Fruit fly (Drosophila melanogaster) whole organism: ENCODE results near the gene Ir7b.

Experiments
- CG8478 ChIP-seq: fragments of >200 bp; optimal IDR thresholded peaks from 2 replicates; lab custom pipeline; 2018; ENCODE audit warnings: inconsistent platforms
- Dll ChIP-seq: fragments of >200 bp; optimal IDR thresholded peaks from 2 replicates; lab custom pipeline; 2017
- EcR ChIP-seq, 2 experiments: fragments of >200 bp; optimal IDR thresholded peaks; 2 replicates each; lab custom pipeline; 2017; ENCODE audit warnings: missing biosample characterization in 2 of 2, missing genetic modification characterization in 2 of 2, missing genetic modification reagents in 2 of 2
- pan ChIP-seq: fragments of >200 bp; optimal IDR thresholded peaks from 2 replicates; lab custom pipeline; 2017
- psq ChIP-seq: fragments of >200 bp; optimal IDR thresholded peaks from 2 replicates; lab custom pipeline; 2017
- usp ChIP-seq: fragments of >200 bp; optimal IDR thresholded peaks from 2 replicates; lab custom pipeline; 2017; ENCODE audit warnings: missing biosample characterization, missing genetic modification characterization, mixed read lengths

Ir7b gene

DNA sequence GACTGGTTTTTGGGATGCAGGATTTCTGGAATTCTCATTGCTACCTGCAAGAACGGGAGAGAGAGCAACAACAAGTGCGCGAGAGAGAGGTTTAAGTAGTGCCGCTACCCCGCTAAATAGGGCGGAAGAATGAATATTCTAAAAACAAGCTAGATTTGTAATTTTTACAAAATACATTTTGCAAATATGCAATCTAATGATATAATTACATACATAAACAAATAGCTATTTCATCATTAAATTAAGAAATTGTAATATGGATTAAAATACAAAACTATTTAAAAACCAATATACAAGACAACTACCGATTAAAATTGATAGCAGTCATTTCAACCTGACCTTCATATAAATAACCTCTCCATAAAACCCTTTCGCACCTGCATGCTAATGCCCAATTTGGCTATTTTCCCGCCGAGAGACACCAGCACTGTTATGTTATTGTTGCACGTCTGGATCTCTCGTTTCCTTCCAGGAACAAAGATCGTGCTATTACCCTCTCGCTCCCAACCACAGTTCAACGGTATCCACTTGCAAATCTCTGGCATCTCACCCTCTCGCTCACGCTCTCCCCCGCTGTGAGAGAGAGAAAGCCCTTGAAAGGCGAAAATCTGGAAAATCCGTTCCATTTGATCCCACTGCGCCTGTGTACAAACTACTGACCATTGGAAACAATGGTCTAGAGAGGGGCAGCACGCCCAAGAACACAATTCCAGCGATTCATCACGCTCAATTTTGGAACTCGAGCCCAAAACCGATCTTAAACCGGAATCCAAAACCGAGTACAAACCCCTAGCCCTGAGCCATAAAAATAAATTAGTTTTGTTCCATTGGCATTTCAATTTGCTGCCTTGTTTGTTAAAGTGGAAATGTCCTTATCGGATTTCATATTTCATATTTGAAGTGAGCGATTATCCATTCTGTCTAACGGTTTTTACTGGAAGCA, 25.1 kb upstream of the Ir7b start, which contains the start of gene Nek2:
Gene Nek2, minus strand, starts transcription at position 51 of the 943 bp plus-strand sequence.
- no peak for TF ChIP-seq psq
- no peak for TF ChIP-seq pan (lab: Kevin White, UChicago)
- TF ChIP-seq usp (GFP tag; lab: Kevin White, UChicago) = no peak
- no peak for TF ChIP-seq Dll (lab: Kevin White, UChicago)
- TF ChIP-seq CG8478 (lab: Kevin White, UChicago) = no peak
- no peak for TF ChIP-seq EcR (GFP tag; optimal IDR thresholded peaks at IDR 0.05; lab: Kevin White, UChicago)

DNA sequence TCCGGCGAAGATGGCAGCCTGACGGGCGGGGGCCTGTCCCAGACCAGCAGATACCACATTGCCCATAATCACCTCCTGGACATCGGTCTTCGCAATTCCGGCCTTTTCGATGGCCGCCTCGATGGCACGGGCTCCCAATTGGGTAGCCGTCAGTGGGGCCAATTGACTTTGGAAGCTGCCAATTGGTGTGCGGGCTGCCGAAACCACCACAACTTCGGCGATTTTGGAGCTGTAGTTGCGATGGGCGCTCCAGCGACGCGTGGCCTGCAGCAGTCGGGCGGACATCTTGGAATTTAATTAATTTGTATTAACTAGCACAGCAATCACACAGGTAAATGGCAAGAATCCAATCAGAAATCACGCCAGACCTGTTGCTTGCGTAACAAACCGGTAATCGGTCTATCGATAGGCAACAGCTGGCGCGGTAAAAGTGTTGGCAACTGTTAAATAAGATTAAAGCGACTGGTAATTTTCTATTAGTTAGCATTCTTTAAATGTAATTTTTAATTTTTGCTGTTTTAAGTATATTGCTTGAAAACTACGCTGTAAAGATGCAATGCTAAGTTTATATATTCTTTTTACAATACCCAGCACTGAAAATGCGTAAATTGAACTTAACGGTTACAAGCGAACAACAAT, 21.7 kb upstream of the Ir7b start, which contains the start of gene Acat1:
Gene Acat1, minus strand, starts transcription at position 400 of the 639 bp plus-strand sequence.
- TF ChIP-seq CG8478 (lab: Kevin White, UChicago) (no peak), pan (lab: Kevin White, UChicago) (no peak), Dll (lab: Kevin White, UChicago) (no peak), EcR (GFP tag; optimal IDR thresholded peaks at IDR 0.05; lab: Kevin White, UChicago) (no peak), usp (GFP tag; lab: Kevin White, UChicago) (no peak), psq (no peak)

DNA sequence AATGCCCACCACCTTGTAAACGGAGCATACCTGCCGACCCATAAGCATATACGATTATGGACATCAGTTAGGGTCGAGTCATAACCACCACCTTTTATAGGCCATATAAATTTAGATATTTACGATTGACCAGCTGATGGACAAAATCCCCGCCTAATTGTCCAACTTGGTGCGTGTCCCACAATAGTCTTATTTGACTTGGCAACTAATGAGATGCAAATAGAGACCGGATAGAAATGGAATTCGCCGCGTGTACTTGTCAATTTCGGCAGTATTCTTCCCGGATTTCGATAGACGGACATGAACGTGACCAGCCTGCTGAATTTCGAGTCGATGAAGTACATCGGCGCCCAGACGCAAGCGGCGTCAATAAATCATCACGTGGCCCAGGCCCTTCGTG, 17.6 kb upstream of the Ir7b start, which contains the start of gene Ir7g:
Gene Ir7g, plus strand, starts transcription at position 301 of the 400 bp plus-strand sequence.
- TF ChIP-seq Dll (lab: Kevin White, UChicago) (no peak), EcR (GFP tag; optimal IDR thresholded peaks at IDR 0.05; lab: Kevin White, UChicago) (no peak), CG8478 (lab: Kevin White, UChicago) (no peak), usp (GFP tag; lab: Kevin White, UChicago) (no peak)

DNA sequence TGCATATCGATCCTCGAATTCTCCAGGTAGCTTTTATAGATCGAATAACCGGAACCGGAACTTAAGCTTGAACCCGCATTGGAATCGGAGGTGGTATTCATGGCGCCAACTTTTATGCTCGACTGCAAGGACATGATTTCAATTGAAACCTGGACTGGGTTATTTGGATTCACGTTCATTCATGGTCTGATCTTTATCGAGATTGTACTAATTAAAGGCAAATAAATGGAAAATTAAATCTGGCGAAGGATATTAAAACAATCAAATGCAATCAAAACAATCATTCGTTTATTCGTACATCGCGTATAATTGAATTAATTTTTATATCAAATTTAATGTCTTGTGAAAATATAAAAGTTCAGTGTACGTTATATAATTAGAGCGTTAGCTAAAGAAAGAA, 17.2 kb upstream of the Ir7b start, which contains the start of gene Ir7f:
Gene Ir7f, minus strand, starts transcription at position 101 of the 400 bp plus-strand sequence.
- TF ChIP-seq pan (lab: Kevin White, UChicago) (no peak), usp (GFP tag; lab: Kevin White, UChicago) (no peak), CG8478 (lab: Kevin White, UChicago) (no peak), EcR (GFP tag; optimal IDR thresholded peaks at IDR 0.05; lab: Kevin White, UChicago) (no peak), Dll (lab: Kevin White, UChicago) (no peak), psq (no peak)

DNA sequence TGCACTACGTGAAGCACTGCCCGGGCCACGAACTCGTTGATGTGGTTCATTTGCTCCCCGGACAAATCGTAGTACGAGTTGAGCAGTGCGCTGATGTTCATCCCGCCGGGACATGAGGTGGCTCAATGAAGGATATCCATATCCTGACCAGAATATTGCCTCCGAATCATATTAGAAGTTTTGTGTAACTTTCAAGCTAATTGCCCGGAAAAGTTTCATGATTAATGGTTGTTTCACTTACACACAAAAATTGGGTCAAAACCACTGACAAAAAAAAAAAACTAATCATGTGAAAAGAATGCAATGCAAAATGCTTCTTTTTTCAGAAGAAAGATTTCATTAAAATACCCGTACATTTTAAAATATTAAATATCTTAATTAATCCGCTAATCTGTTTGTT, 14.8 kb upstream of the Ir7b start, which contains the start of gene Ir7e:
Gene Ir7e, minus strand, starts transcription at position 101 of the 400 bp plus-strand sequence.
- TF ChIP-seq CG8478 (lab: Kevin White, UChicago) (no peak), usp (GFP tag; lab: Kevin White, UChicago) (no peak), Dll (lab: Kevin White, UChicago) (no peak), psq (no peak), EcR (GFP tag; optimal IDR thresholded peaks at IDR 0.05; lab: Kevin White, UChicago) (no peak), pan (lab: Kevin White, UChicago) (no peak)

DNA sequence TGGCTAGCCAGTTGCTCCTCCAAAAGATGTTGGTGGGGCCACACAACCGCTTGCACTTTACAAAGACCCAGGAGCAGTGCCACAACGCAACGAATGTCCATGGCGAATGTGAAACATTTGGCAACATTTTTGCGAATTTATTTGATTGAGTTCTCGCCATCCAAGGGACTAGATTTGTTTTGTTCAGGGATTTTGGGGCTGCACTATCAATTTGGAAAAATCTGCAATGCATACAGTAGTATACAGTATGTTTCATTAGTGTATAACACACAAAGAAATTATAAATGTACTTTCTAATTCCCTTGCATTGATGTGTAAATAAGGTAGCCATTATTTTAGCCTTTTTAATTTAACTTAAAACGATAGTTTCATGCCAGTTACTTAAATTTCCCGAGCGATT, 12.0 kb upstream of the Ir7b start, which contains the start of gene Ir7d:
Gene Ir7d, minus strand, starts transcription at position 101 of the 400 bp plus-strand sequence.
- TF ChIP-seq CG8478 (lab: Kevin White, UChicago) (no peak), usp (GFP tag; lab: Kevin White, UChicago) (no peak), EcR (GFP tag; optimal IDR thresholded peaks at IDR 0.05; lab: Kevin White, UChicago) (no peak), pan (lab: Kevin White, UChicago) (no peak), psq (no peak), Dll (lab: Kevin White, UChicago) (no peak)

DNA sequence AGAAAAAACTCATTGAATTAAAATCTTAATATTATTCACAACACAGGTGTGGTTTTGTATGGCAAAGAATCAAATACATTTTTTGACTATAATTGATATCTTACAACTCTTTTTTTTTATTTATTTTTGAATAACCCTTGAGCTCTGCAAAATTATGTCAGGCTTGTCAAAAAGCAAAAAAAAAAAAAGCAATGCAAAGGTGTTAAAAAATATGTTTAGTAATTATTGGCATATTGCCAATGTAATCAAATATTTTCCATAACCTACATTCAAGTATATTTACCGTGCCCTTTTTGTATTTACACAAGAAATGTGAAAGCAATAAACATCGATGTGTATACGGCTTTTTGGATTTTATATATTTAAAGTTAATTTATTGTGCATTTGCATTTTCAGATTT, 7.3 kb upstream of the Ir7b start, which contains the start of gene Ir7c:
Gene Ir7c, plus strand, starts transcription at position 301 of the 400 bp plus-strand sequence.
- no peak for TF ChIP-seq usp (GFP tag; lab: Kevin White, UChicago)
- no peak for TF ChIP-seq EcR (GFP tag; optimal IDR thresholded peaks at IDR 0.05; lab: Kevin White, UChicago)
- no peak for TF ChIP-seq Dll (lab: Kevin White, UChicago)
- no peak for TF ChIP-seq pan (lab: Kevin White, UChicago)
- TF ChIP-seq psq = no peak
- no peak for TF ChIP-seq CG8478 (lab: Kevin White, UChicago)

DNA sequence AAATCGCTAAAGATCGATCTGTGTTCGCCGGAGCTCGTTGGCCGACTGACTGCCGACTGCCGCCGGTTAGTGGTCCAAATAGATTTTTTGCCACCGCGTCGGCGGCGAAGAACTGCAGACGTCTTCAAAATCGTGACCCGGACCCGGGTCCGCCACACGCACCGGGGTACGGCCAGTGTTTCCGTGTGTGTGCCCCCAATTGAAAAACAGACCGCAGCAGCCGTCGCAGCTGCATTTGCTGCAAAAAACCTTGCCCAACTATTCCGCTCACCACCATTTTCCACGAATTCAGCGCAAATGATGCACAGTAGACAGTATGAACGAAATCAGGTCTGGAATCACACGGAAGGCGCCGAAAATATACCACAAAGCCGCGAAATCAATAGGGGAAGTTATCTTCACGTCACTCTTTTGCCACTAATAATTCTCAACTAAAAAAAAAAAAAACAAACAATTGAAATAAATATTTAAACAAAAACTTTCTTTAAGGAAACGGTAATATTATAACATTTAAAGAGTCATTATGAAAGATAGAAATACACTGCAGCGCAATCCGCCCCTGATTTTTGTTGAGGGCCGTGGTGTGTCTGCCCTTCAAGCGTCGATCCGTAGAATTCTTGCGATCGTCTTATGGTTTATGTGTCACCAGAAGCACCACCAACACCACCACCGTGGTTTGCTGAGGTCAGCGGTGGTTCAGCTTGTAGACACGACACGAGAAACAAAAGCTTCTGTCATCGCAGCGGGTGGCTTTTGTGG, 6.6 kb upstream of the Ir7b start, which contains the start of gene dec:
Gene dec, minus strand, starts transcription at position 51 of the 759 bp plus-strand sequence.
- TF ChIP-seq psq = no peak

DNA sequence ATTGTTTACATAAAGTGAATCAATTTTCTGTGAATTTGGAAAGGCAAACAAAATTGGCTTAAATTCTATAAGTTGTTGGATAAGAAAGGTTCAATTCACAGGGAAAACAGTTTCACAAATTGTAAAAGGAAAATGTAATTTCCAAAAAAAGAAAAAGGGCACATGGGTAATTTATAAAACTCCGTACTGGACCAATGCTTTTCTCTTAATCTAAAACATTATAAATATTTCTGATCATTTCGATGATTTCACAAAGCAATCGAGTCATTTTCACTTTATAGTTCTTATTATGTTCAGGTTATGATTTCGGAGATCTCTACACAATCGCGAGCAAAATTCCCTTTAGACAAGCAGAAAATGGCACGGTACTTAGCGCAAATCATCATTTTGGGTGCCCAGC, 8.9 kb downstream of the Ir7b start, which contains the start of gene CG1409:
Gene CG1409, plus strand, starts transcription at position 301 of the 400 bp plus-strand sequence.
- no peak for TF ChIP-seq pan (lab: Kevin White, UChicago)
- no peak for TF ChIP-seq usp (GFP tag; lab: Kevin White, UChicago)
- no peak for TF ChIP-seq Dll (lab: Kevin White, UChicago)
- TF ChIP-seq EcR (GFP tag; optimal IDR thresholded peaks at IDR 0.05; lab: Kevin White, UChicago) = no peak
- no peak for TF ChIP-seq CG8478 (lab: Kevin White, UChicago)
- TF ChIP-seq psq = no peak

DNA sequence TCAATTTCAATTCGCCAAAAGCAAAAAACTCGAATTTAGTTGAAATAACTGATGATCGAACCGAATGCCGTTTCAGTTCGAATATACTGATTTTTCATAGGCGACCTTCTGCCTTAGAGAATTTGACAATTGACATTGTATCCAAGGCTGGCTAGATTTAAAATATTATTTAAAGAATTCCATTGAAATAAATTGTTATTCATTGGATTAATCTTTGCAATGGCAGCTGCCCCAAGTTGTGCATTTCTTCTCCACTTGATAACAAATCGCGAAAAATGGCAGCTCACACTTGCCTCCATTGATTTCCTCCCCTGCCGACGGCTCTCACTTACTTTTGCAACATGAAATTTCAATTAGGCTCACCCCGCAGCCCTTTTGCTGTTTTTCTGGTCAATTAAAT, 12.6 kb downstream of the Ir7b start, which contains the start of gene CG10920:
Gene CG10920, minus strand, starts transcription at position 101 of the 400 bp plus-strand sequence.
- no peak for TF ChIP-seq EcR (GFP tag; optimal IDR thresholded peaks at IDR 0.05; lab: Kevin White, UChicago)
- TF ChIP-seq CG8478 (lab: Kevin White, UChicago) = no peak
- no peak for TF ChIP-seq usp (GFP tag; lab: Kevin White, UChicago)
- no peak for TF ChIP-seq Dll (lab: Kevin White, UChicago)
- no peak for TF ChIP-seq psq
- TF ChIP-seq pan (lab: Kevin White, UChicago) = no peak
